Fruit fly (Drosophila melanogaster) whole organism, embryonic: ENCODE data around the gene Gr98b.

Source experiments
- Atf-2 ChIP-seq: fragments of 200-800 bp; sonication (Bioruptor generic); optimal IDR thresholded peaks from 2 replicates; lab custom pipeline; 2016; ENCODE audit warnings: missing biosample characterization, missing genetic modification characterization
- Blimp-1 ChIP-seq: fragments of 200-800 bp; sonication (Bioruptor generic); optimal IDR thresholded peaks from 3 replicates; lab custom pipeline; 2018; ENCODE audit warnings: missing biosample characterization, missing genetic modification characterization, mild to moderate bottlenecking, moderate library complexity, missing genetic modification reagents
- CG10543 ChIP-seq: fragments of 200-800 bp; sonication (Bioruptor generic); optimal IDR thresholded peaks from 3 replicates; lab custom pipeline; 2017; ENCODE audit warnings: missing biosample characterization, mild to moderate bottlenecking, missing genetic modification characterization, moderate library complexity
- CG10654 ChIP-seq: fragments of 200-800 bp; sonication (Bioruptor generic); optimal IDR thresholded peaks from 2 replicates; lab custom pipeline; 2016; ENCODE audit warnings: missing biosample characterization, missing genetic modification characterization
- CG11247 ChIP-seq: fragments of 200-800 bp; sonication (Bioruptor generic); IDR thresholded peaks from 2 replicates; pipeline ENCODE4 v1.3.6; 2022; ENCODE audit warnings: missing biosample characterization, missing genetic modification characterization
- CG11504 ChIP-seq: fragments of 200-800 bp; sonication (Bioruptor generic); optimal IDR thresholded peaks from 3 replicates; lab custom pipeline; 2019; ENCODE audit warnings: missing biosample characterization, mild to moderate bottlenecking, missing genetic modification characterization, moderate library complexity
- CG12299 ChIP-seq: fragments of 200-800 bp; sonication (Bioruptor generic); optimal IDR thresholded peaks from 2 replicates; lab custom pipeline; 2018; ENCODE audit warnings: missing biosample characterization, mild to moderate bottlenecking, missing genetic modification characterization
- CG15479 ChIP-seq: fragments of 200-800 bp; sonication (Bioruptor generic); optimal IDR thresholded peaks from 3 replicates; lab custom pipeline; 2019; ENCODE audit warnings: missing biosample characterization, mild to moderate bottlenecking, missing genetic modification characterization, moderate library complexity
- CG1603 ChIP-seq: fragments of 200-800 bp; sonication (Bioruptor generic); optimal IDR thresholded peaks from 2 replicates; lab custom pipeline; 2019; ENCODE audit warnings: missing biosample characterization, mild to moderate bottlenecking, missing genetic modification characterization, moderate library complexity
- CG1647 ChIP-seq: fragments of 200-800 bp; sonication (Bioruptor generic); optimal IDR thresholded peaks from 3 replicates; lab custom pipeline; 2016; ENCODE audit warnings: missing biosample characterization, missing genetic modification characterization
- CG2120 ChIP-seq: fragments of 200-800 bp; sonication (Bioruptor generic); optimal IDR thresholded peaks from 3 replicates; lab custom pipeline; 2016; ENCODE audit warnings: missing biosample characterization, missing genetic modification characterization
- CG2678 ChIP-seq: fragments of 200-800 bp; sonication (Bioruptor generic); optimal IDR thresholded peaks from 3 replicates; lab custom pipeline; 2019; ENCODE audit warnings: missing biosample characterization, mild to moderate bottlenecking, missing genetic modification characterization, moderate library complexity
- CG3407 ChIP-seq: fragments of 200-800 bp; sonication (Bioruptor generic); optimal IDR thresholded peaks from 2 replicates; lab custom pipeline; 2018; ENCODE audit warnings: missing biosample characterization, mild to moderate bottlenecking, missing genetic modification characterization
- CG42726 ChIP-seq: fragments of 200-800 bp; sonication (Bioruptor generic); IDR thresholded peaks from 2 replicates; pipeline ENCODE4 v1.3.6; 2022; ENCODE audit warnings: missing biosample characterization, missing genetic modification characterization; ENCODE audit not compliant: partially characterized antibody
- CG4820 ChIP-seq: fragments of 200-800 bp; sonication (Bioruptor generic); optimal IDR thresholded peaks from 3 replicates; lab custom pipeline; 2016; ENCODE audit warnings: missing biosample characterization, missing genetic modification characterization
- CG6175 ChIP-seq: fragments of 200-800 bp; sonication (Bioruptor generic); IDR thresholded peaks from 3 replicates; pipeline ENCODE4 v1.3.6; 2022; ENCODE audit warnings: missing biosample characterization, missing genetic modification characterization
- CG6791 ChIP-seq: fragments of 200-800 bp; sonication (Bioruptor generic); IDR thresholded peaks from 3 replicates; pipeline ENCODE4 v1.3.6; 2022; ENCODE audit warnings: missing biosample characterization, missing genetic modification characterization; ENCODE audit not compliant: partially characterized antibody
- CG6813 ChIP-seq: fragments of 200-800 bp; sonication (Bioruptor generic); optimal IDR thresholded peaks from 2 replicates; lab custom pipeline; 2017; ENCODE audit warnings: missing biosample characterization, missing genetic modification characterization, mild to moderate bottlenecking, moderate library complexity, missing genetic modification reagents
- CG6854 ChIP-seq: fragments of 200-800 bp; sonication (Bioruptor generic); optimal IDR thresholded peaks from 3 replicates; lab custom pipeline; 2017; ENCODE audit warnings: missing biosample characterization, mild to moderate bottlenecking, missing genetic modification characterization
- CG7745 ChIP-seq: fragments of 200-800 bp; sonication (Bioruptor generic); optimal IDR thresholded peaks from 2 replicates; lab custom pipeline; 2018; ENCODE audit warnings: missing biosample characterization, mild to moderate bottlenecking, missing genetic modification characterization, moderate library complexity
- CG7928 ChIP-seq: fragments of 200-800 bp; sonication (Bioruptor generic); optimal IDR thresholded peaks from 2 replicates; lab custom pipeline; 2017; ENCODE audit warnings: missing biosample characterization, mild to moderate bottlenecking, missing genetic modification characterization
- CG9932 ChIP-seq: fragments of 200-800 bp; sonication (Bioruptor generic); IDR thresholded peaks from 2 replicates; pipeline ENCODE4 v1.3.6; 2022; ENCODE audit warnings: missing biosample characterization, missing genetic modification characterization
- E2f1 ChIP-seq: fragments of 200-800 bp; sonication (Bioruptor generic); IDR thresholded peaks from 2 replicates; pipeline ENCODE4 v1.3.6; 2022; ENCODE audit warnings: missing biosample characterization, missing genetic modification characterization
- Gsc ChIP-seq: fragments of 200-800 bp; sonication (Bioruptor generic); IDR thresholded peaks from 2 replicates; pipeline ENCODE4 v1.3.6; 2022; ENCODE audit warnings: missing biosample characterization, missing genetic modification characterization
- Jarid2 ChIP-seq: fragments of 200-800 bp; sonication (Bioruptor generic); optimal IDR thresholded peaks from 3 replicates; lab custom pipeline; 2017; ENCODE audit warnings: mild to moderate bottlenecking, missing biosample characterization, missing genetic modification reagents, missing genetic modification characterization
- MESR4 ChIP-seq: fragments of 200-800 bp; sonication (Bioruptor generic); optimal IDR thresholded peaks from 2 replicates; lab custom pipeline; 2018; ENCODE audit warnings: missing biosample characterization, mild to moderate bottlenecking, missing genetic modification characterization, moderate library complexity
- Max ChIP-seq: fragments of 200-800 bp; sonication (Bioruptor generic); optimal IDR thresholded peaks from 2 replicates; lab custom pipeline; 2016; ENCODE audit warnings: missing biosample characterization, mild to moderate bottlenecking, missing genetic modification characterization
- NfI ChIP-seq: fragments of 200-800 bp; sonication (Bioruptor generic); optimal IDR thresholded peaks from 3 replicates; lab custom pipeline; 2018; ENCODE audit warnings: missing biosample characterization, mild to moderate bottlenecking, missing genetic modification characterization, moderate library complexity
- PHDP ChIP-seq: fragments of 200-800 bp; sonication (Bioruptor generic); optimal IDR thresholded peaks from 3 replicates; lab custom pipeline; 2018; ENCODE audit warnings: missing biosample characterization, mild to moderate bottlenecking, missing genetic modification characterization, moderate library complexity
- amos ChIP-seq: fragments of 200-800 bp; sonication (Bioruptor generic); IDR thresholded peaks from 2 replicates; pipeline ENCODE4 v1.3.6; 2022; ENCODE audit warnings: missing biosample characterization, missing genetic modification characterization; ENCODE audit not compliant: partially characterized antibody
- ato ChIP-seq: fragments of 200-800 bp; sonication (Bioruptor generic); IDR thresholded peaks from 2 replicates; pipeline ENCODE4 v1.3.6; 2022; ENCODE audit warnings: missing biosample characterization, missing genetic modification characterization; ENCODE audit not compliant: partially characterized antibody
- bigmax ChIP-seq: fragments of 200-800 bp; sonication (Bioruptor generic); optimal IDR thresholded peaks from 2 replicates; lab custom pipeline; 2018; ENCODE audit warnings: missing biosample characterization, mild to moderate bottlenecking, missing genetic modification characterization
- cas ChIP-seq: fragments of 200-800 bp; sonication (Bioruptor generic); IDR thresholded peaks from 2 replicates; pipeline ENCODE4 v1.3.6; 2022; ENCODE audit warnings: missing biosample characterization, missing genetic modification characterization
- cato ChIP-seq: fragments of 200-800 bp; sonication (Bioruptor generic); optimal IDR thresholded peaks from 2 replicates; lab custom pipeline; 2016; ENCODE audit warnings: missing biosample characterization, missing genetic modification characterization, borderline replicate concordance
- chn ChIP-seq: fragments of 200-800 bp; sonication (Bioruptor generic); optimal IDR thresholded peaks from 2 replicates; lab custom pipeline; 2016; ENCODE audit warnings: missing biosample characterization, missing genetic modification characterization
- crc ChIP-seq: fragments of 200-800 bp; sonication (Bioruptor generic); optimal IDR thresholded peaks from 2 replicates; lab custom pipeline; 2016; ENCODE audit warnings: missing biosample characterization, missing genetic modification characterization
- dmrt99B ChIP-seq: fragments of 200-800 bp; sonication (Bioruptor generic); optimal IDR thresholded peaks from 2 replicates; lab custom pipeline; 2018; ENCODE audit warnings: missing biosample characterization, mild to moderate bottlenecking, missing genetic modification characterization, moderate library complexity
- dysf ChIP-seq: fragments of 200-800 bp; sonication (Bioruptor generic); IDR thresholded peaks from 3 replicates; pipeline ENCODE4 v1.3.6; 2022; ENCODE audit warnings: missing biosample characterization, missing genetic modification characterization
- ems ChIP-seq: fragments of 200-800 bp; sonication (Bioruptor generic); optimal IDR thresholded peaks from 3 replicates; lab custom pipeline; 2016; ENCODE audit warnings: missing biosample characterization, missing genetic modification characterization
- fd64A ChIP-seq: fragments of 200-800 bp; sonication (Bioruptor generic); optimal IDR thresholded peaks from 3 replicates; lab custom pipeline; 2018; ENCODE audit warnings: missing biosample characterization, mild to moderate bottlenecking, missing genetic modification characterization
- fd96Cb ChIP-seq: fragments of 200-800 bp; sonication (Bioruptor generic); optimal IDR thresholded peaks from 2 replicates; lab custom pipeline; 2018; ENCODE audit warnings: missing biosample characterization, mild to moderate bottlenecking, missing genetic modification characterization, moderate library complexity
- kni ChIP-seq: fragments of 200-800 bp; sonication (Bioruptor generic); optimal IDR thresholded peaks from 3 replicates; lab custom pipeline; 2017; ENCODE audit warnings: mild to moderate bottlenecking, missing biosample characterization, missing genetic modification reagents, missing genetic modification characterization
- nau ChIP-seq: fragments of 200-800 bp; sonication (Bioruptor generic); optimal IDR thresholded peaks from 3 replicates; lab custom pipeline; 2017; ENCODE audit warnings: missing biosample characterization, mild to moderate bottlenecking, missing genetic modification characterization, missing genetic modification reagents
- otp ChIP-seq: fragments of 200-800 bp; sonication (Bioruptor generic); IDR thresholded peaks from 3 replicates; pipeline ENCODE4, ENCODE4 v1.3.6; 2022; ENCODE audit warnings: missing biosample characterization, missing genetic modification characterization
- pan ChIP-seq, 4 experiments: fragments of >200 bp in 3 of 4; fragments of 200-800 bp in 1 of 4; sonication (Bioruptor generic) in 1 of 4; optimal IDR thresholded peaks in 3 of 4; IDR thresholded peaks in 1 of 4; 2 replicates each; pipeline versions ENCODE4 v1.3.6 to Lab custom; 2017 to 2022; ENCODE audit warnings: missing biosample characterization in 2 of 4, missing genetic modification characterization in 2 of 4, mixed read lengths in 1 of 4
- slp2 ChIP-seq: fragments of 200-800 bp; sonication (Bioruptor generic); optimal IDR thresholded peaks from 2 replicates; lab custom pipeline; 2016; ENCODE audit warnings: missing biosample characterization, missing genetic modification characterization
- stc ChIP-seq: fragments of 200-800 bp; sonication (Bioruptor generic); IDR thresholded peaks from 2 replicates; pipeline ENCODE4 v1.3.6; 2022; ENCODE audit warnings: missing biosample characterization, missing genetic modification characterization
- tap ChIP-seq: fragments of 200-800 bp; optimal IDR thresholded peaks from 3 replicates; lab custom pipeline; 2019; ENCODE audit warnings: missing biosample characterization, mild to moderate bottlenecking, missing genetic modification characterization, moderate library complexity
- tin ChIP-seq: fragments of 200-800 bp; sonication (Bioruptor generic); optimal IDR thresholded peaks from 3 replicates; lab custom pipeline; 2016; ENCODE audit warnings: missing biosample characterization, missing genetic modification characterization
- wdn ChIP-seq: fragments of 200-800 bp; sonication (Bioruptor generic); IDR thresholded peaks from 2 replicates; pipeline ENCODE4 v1.3.6; 2022; ENCODE audit warnings: missing biosample characterization, missing genetic modification characterization

The Gr98b gene

DNA sequence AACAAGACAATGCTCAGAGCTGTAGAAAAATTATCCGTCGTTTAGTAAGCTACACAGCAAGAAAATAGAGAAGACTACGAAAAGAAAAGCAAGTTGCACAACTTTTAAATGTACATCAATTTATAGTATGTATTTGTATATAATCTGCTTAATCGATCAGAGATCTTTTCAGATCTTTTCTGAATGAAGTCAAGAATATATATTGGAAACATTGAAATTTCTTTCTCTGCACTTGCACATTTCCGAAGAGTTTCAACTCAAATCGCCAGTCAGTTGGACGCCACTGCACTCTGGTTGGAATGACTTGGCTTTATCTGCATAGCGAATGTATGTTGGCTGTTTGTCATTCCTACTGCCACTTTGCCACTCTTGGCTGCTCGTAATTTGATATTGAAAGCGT, 11.6 kb downstream of the Gr98b start (continued):
- peak; percentile 40 for TF ChIP-seq tin (GFP tag; lab: Kevin White, UChicago)
- no peak for TF ChIP-seq Jarid2
- TF ChIP-seq fd64A (GFP tag; lab: Kevin White, UChicago), result no peak
- no peak for TF ChIP-seq E2f1 (GFP tag; lab: Robert Waterston, UW)
- no peak for TF ChIP-seq CG1603 (tag; lab: Kevin White, UChicago)
- TF ChIP-seq CG6175 (GFP tag; lab: Robert Waterston, UW), result no peak
- TF ChIP-seq CG10543, result no peak
- TF ChIP-seq CG42726, result no peak
- no peak for TF ChIP-seq wdn (GFP tag; lab: Robert Waterston, UW)
- no peak for TF ChIP-seq crc (GFP tag; lab: Kevin White, UChicago)
- TF ChIP-seq chn (GFP tag; lab: Kevin White, UChicago), result no peak
- peak; percentile 2 for TF ChIP-seq ems (GFP tag; lab: Kevin White, UChicago)
- no peak for TF ChIP-seq CG6791 (GFP tag; lab: Robert Waterston, UW)
- TF ChIP-seq cas, result no peak
- no peak for TF ChIP-seq CG7745
- no peak for TF ChIP-seq bigmax (GFP tag; lab: Kevin White, UChicago)
- no peak for TF ChIP-seq MESR4
- TF ChIP-seq otp (GFP tag; lab: Robert Waterston, UW), result 0 out of 3 replicates have a peak, but pooled peaks have one; percentile 29
- TF ChIP-seq CG6854 (GFP tag; lab: Kevin White, UChicago), result no peak
- TF ChIP-seq cato (GFP tag; lab: Kevin White, UChicago), result no peak
- TF ChIP-seq CG10654 (GFP tag; lab: Kevin White, UChicago), result peak; percentile 20
- no peak for TF ChIP-seq CG7928
- TF ChIP-seq Blimp-1 (GFP tag; lab: Kevin White, UChicago), result peak; percentile 67
- TF ChIP-seq amos (GFP tag; lab: Robert Waterston, UW), result no peak
- no peak for TF ChIP-seq PHDP
- no peak for TF ChIP-seq CG1647 (GFP tag; lab: Kevin White, UChicago)
- no peak for TF ChIP-seq CG2678 (tag; lab: Kevin White, UChicago)
- no peak for TF ChIP-seq kni (GFP tag; lab: Kevin White, UChicago)
- TF ChIP-seq pan (optimal IDR thresholded peaks at IDR 0.05; lab: Kevin White, UChicago), result no peak
- TF ChIP-seq pan (GFP tag; optimal IDR thresholded peaks at IDR 0.05 in 1 of 2, IDR thresholded peaks at IDR 0.05 in 1 of 2), result peak in 1 of 2 experiments; percentile 68
- peak; percentile 48 for TF ChIP-seq fd96Cb
- peak; percentile 77 for TF ChIP-seq CG11504 (tag; lab: Kevin White, UChicago)
- TF ChIP-seq NfI (GFP tag; lab: Kevin White, UChicago), result peak; percentile 22
- no peak for TF ChIP-seq nau
- no peak for TF ChIP-seq dmrt99B
- TF ChIP-seq CG11247 (GFP tag; lab: Robert Waterston, UW), result 0 out of 2 replicates have a peak, but pooled peaks have one; percentile 18
- TF ChIP-seq tap (tag; lab: Kevin White, UChicago), result peak; percentile 39
- TF ChIP-seq stc (GFP tag; lab: Robert Waterston, UW), result no peak
- TF ChIP-seq Gsc (GFP tag; lab: Robert Waterston, UW), result no peak
- no peak for TF ChIP-seq Max (GFP tag; lab: Kevin White, UChicago)
- TF ChIP-seq CG4820 (GFP tag; lab: Kevin White, UChicago), result peak; percentile 8
- no peak for TF ChIP-seq slp2 (GFP tag; lab: Kevin White, UChicago)
- TF ChIP-seq CG9932, result no peak
- peak; percentile 23 for TF ChIP-seq CG3407 (GFP tag; lab: Kevin White, UChicago)
- TF ChIP-seq CG12299 (tag; lab: Kevin White, UChicago), result no peak
- TF ChIP-seq CG6813 (GFP tag; lab: Kevin White, UChicago), result no peak
- no peak for TF ChIP-seq ato (GFP tag; lab: Robert Waterston, UW)
- TF ChIP-seq CG2120 (GFP tag; lab: Kevin White, UChicago), result no peak
- no peak for TF ChIP-seq dysf (GFP tag; lab: Robert Waterston, UW)
- TF ChIP-seq Atf-2 (GFP tag; lab: Kevin White, UChicago), result no peak
- no peak for TF ChIP-seq CG15479 (GFP tag; lab: Kevin White, UChicago)
